Worm (Caenorhabditis elegans) whole organism, L1 larva: ENCODE results near the gene R05D3.9.

Experiments used
- elt-3 ChIP-seq, 6 experiments: fragments of 150-350 bp in 1 of 6; sonication (generic microtip); optimal IDR thresholded peaks; 2 replicates each; lab custom pipeline; 2017 to 2018; ENCODE audit warnings: missing biosample characterization in 6 of 6, missing genetic modification characterization in 6 of 6, inconsistent platforms in 1 of 6
- fkh-10 ChIP-seq: sonication (generic microtip); optimal IDR thresholded peaks from 2 replicates; lab custom pipeline; 2017; ENCODE audit warnings: missing biosample characterization, missing genetic modification reagents, missing genetic modification characterization
- lin-35 ChIP-seq, 2 experiments: fragments of 150-350 bp; optimal IDR thresholded peaks; 2 replicates each; lab custom pipeline; 2014; ENCODE audit warnings: missing biosample characterization in 2 of 2, missing genetic modification characterization in 2 of 2, missing genetic modification reagents in 2 of 2
- pqm-1 ChIP-seq: sonication (generic microtip); optimal IDR thresholded peaks from 3 replicates; lab custom pipeline; 2017; ENCODE audit warnings: missing biosample characterization, missing genetic modification characterization

DNA sequence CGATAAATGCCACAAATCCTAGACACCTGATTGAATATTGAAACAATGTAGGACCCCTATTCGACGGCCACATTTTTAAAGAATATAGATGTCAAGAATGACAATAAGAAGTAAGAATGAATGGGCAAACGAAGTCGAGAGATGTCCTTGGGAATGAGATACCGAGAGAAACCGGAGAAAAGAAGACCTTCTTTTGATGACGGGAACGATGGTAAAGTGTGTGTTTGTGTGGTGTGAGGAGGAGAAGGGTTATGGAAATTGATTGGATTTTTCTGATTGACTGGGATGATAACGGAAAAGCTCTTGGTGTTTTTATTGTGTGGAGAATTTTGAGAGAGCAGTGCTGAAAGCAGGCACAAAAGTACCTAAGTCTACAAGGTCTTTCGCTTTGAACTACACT is at the start of gene R05D3.9:
- TF ChIP-seq fkh-10 (GFP tag; lab: Kevin White, UChicago) (no peak), elt-3 (tag; optimal IDR thresholded peaks at IDR 0.05; lab: Kevin White, UChicago) (no peak), pqm-1 (tag; lab: Kevin White, UChicago) (no peak), lin-35 (GFP tag; optimal IDR thresholded peaks at IDR 0.05; lab: Kevin White, UChicago) (no peak)
